Worm (Caenorhabditis elegans) whole organism, L2 larva: ENCODE results near the gene W08E12.5.

Experiments used
- alr-1 ChIP-seq: fragments of 150-350 bp; optimal IDR thresholded peaks from 2 replicates; lab custom pipeline; 2014; ENCODE audit warnings: missing biosample characterization, missing genetic modification characterization
- aly-2 ChIP-seq: fragments of 150-350 bp; optimal IDR thresholded peaks from 2 replicates; lab custom pipeline; 2014; ENCODE audit warnings: missing biosample characterization, missing genetic modification characterization
- ceh-82 ChIP-seq: fragments of 150-350 bp; optimal IDR thresholded peaks from 2 replicates; lab custom pipeline; 2014; ENCODE audit warnings: missing biosample characterization, missing genetic modification characterization
- lin-13 ChIP-seq: fragments of 150-350 bp; optimal IDR thresholded peaks from 2 replicates; lab custom pipeline; 2014; ENCODE audit warnings: missing biosample characterization, missing genetic modification reagents, missing genetic modification characterization
- lin-39 ChIP-seq: fragments of 150-350 bp; optimal IDR thresholded peaks from 2 replicates; lab custom pipeline; 2014; ENCODE audit warnings: missing biosample characterization, missing genetic modification reagents, missing genetic modification characterization
- mab-5 ChIP-seq: fragments of 150-350 bp; optimal IDR thresholded peaks from 2 replicates; lab custom pipeline; 2014; ENCODE audit warnings: missing biosample characterization, missing genetic modification characterization
- mdl-1 ChIP-seq, 2 experiments: fragments of 150-350 bp in 1 of 2; sonication (generic microtip) in 1 of 2; optimal IDR thresholded peaks; 2 replicates each; lab custom pipeline; 2017; ENCODE audit warnings: missing biosample characterization in 2 of 2, missing genetic modification characterization in 2 of 2
- nhr-12 ChIP-seq: fragments of 150-350 bp; optimal IDR thresholded peaks from 2 replicates; lab custom pipeline; 2014; ENCODE audit warnings: missing biosample characterization, missing genetic modification characterization
- nhr-237 ChIP-seq: fragments of 150-350 bp; optimal IDR thresholded peaks from 2 replicates; lab custom pipeline; 2014; ENCODE audit warnings: missing biosample characterization, missing genetic modification characterization
- peb-1 ChIP-seq: fragments of 150-350 bp; optimal IDR thresholded peaks from 2 replicates; lab custom pipeline; 2014; ENCODE audit warnings: missing biosample characterization, missing genetic modification characterization
- skn-1 ChIP-seq: sonication (generic microtip); optimal IDR thresholded peaks from 2 replicates; lab custom pipeline; 2017; ENCODE audit warnings: missing biosample characterization, missing genetic modification characterization
- snpc-4 ChIP-seq: fragments of 150-350 bp; optimal IDR thresholded peaks from 2 replicates; lab custom pipeline; 2014; ENCODE audit warnings: missing biosample characterization, missing genetic modification characterization
- unc-62 ChIP-seq: fragments of 150-350 bp; optimal IDR thresholded peaks from 2 replicates; lab custom pipeline; 2014; ENCODE audit warnings: missing biosample characterization, missing genetic modification reagents, missing genetic modification characterization
- ztf-1 ChIP-seq: fragments of 200-800 bp; sonication (Bioruptor generic); conservative IDR thresholded peaks from 2 replicates; pipeline ENCODE4 v1.3.6; 2022; ENCODE audit warnings: missing genetic modification characterization, missing compliant biosample characterization

DNA sequence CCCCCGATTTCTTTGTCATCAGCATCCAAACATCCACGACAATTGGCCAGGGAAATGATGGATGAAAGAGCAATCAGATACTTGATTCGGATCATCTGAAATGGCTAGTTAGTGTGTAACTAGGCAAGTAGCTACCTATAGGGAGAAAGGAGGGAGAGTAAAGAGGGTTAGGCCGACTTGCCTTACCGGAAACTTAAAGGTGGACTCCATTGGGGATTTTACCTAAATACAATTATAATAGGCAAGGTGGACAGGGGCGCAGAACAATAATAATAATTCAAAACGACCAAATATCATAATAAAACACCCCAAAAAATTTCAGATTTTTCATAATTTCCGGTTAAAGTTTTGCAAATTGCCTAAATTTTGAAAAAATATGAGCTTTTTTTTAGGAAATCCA lies 33.0 kb upstream of the W08E12.5 start, which contains the start of gene clec-173:
- no peak for TF ChIP-seq peb-1
- TF ChIP-seq snpc-4 (tag; lab: Kevin White, UChicago), result no peak
- no peak for TF ChIP-seq skn-1 (tag; lab: Kevin White, UChicago)
- TF ChIP-seq aly-2 (tag; lab: Kevin White, UChicago), result no peak
- TF ChIP-seq unc-62 (GFP tag; lab: Kevin White, UChicago), result no peak
- TF ChIP-seq mdl-1 (tag; optimal IDR thresholded peaks at IDR 0.05; lab: Kevin White, UChicago), result no peak
- no peak for TF ChIP-seq mab-5
- no peak for TF ChIP-seq ceh-82
- TF ChIP-seq nhr-237 (tag; lab: Kevin White, UChicago), result no peak
- no peak for TF ChIP-seq alr-1 (tag; lab: Kevin White, UChicago)
- TF ChIP-seq lin-39 (tag; lab: Kevin White, UChicago), result no peak
- TF ChIP-seq lin-13 (GFP tag; lab: Kevin White, UChicago), result no peak
- no peak for TF ChIP-seq nhr-12 (tag; lab: Kevin White, UChicago)
- no peak for TF ChIP-seq ztf-1 (GFP tag; lab: Robert Waterston, UW)
